Worm (Caenorhabditis elegans) whole organism, L2 larva: ENCODE results near the gene smu-2.

Experiments
- F13H6.1 ChIP-seq: sonication (generic microtip); optimal IDR thresholded peaks from 2 replicates; lab custom pipeline; 2016; ENCODE audit warnings: missing genetic modification characterization, missing compliant biosample characterization
- R02D3.7 ChIP-seq: fragments of 150-350 bp; optimal IDR thresholded peaks from 2 replicates; lab custom pipeline; 2014; ENCODE audit warnings: missing biosample characterization, missing genetic modification characterization
- Y55F3AM.14 ChIP-seq: fragments of 200-800 bp; sonication (Bioruptor generic); optimal IDR thresholded peaks from 2 replicates; lab custom pipeline; 2018; ENCODE audit warnings: mild to moderate bottlenecking, missing genetic modification characterization, missing compliant biosample characterization
- ZK546.5 ChIP-seq: sonication (generic microtip); optimal IDR thresholded peaks from 2 replicates; lab custom pipeline; 2017; ENCODE audit warnings: missing biosample characterization, missing genetic modification characterization
- alr-1 ChIP-seq: fragments of 150-350 bp; optimal IDR thresholded peaks from 2 replicates; lab custom pipeline; 2014; ENCODE audit warnings: missing biosample characterization, missing genetic modification characterization
- aly-2 ChIP-seq: fragments of 150-350 bp; optimal IDR thresholded peaks from 2 replicates; lab custom pipeline; 2014; ENCODE audit warnings: missing biosample characterization, missing genetic modification characterization
- ama-1 ChIP-seq: fragments of 150-350 bp; optimal IDR thresholded peaks from 2 replicates; lab custom pipeline; 2018; ENCODE audit warnings: inconsistent platforms
- blmp-1 ChIP-seq: sonication (generic microtip); optimal IDR thresholded peaks from 2 replicates; lab custom pipeline; 2017; ENCODE audit warnings: missing genetic modification characterization, mild to moderate bottlenecking, missing compliant biosample characterization, antibody characterized with exemption, moderate library complexity; ENCODE audit not compliant: insufficient read depth
- ceh-82 ChIP-seq: fragments of 150-350 bp; optimal IDR thresholded peaks from 2 replicates; lab custom pipeline; 2014; ENCODE audit warnings: missing biosample characterization, missing genetic modification characterization
- crh-2 ChIP-seq: sonication (generic microtip); optimal IDR thresholded peaks from 2 replicates; lab custom pipeline; 2017; ENCODE audit warnings: missing biosample characterization, missing genetic modification characterization
- egl-27 ChIP-seq: sonication (generic microtip); optimal IDR thresholded peaks from 3 replicates; lab custom pipeline; 2017; ENCODE audit warnings: missing biosample characterization, missing genetic modification reagents, missing genetic modification characterization
- elt-1 ChIP-seq: fragments of 150-350 bp; optimal IDR thresholded peaks from 2 replicates; lab custom pipeline; 2014; ENCODE audit warnings: missing biosample characterization, missing genetic modification characterization
- elt-3 ChIP-seq: sonication (generic microtip); optimal IDR thresholded peaks from 2 replicates; lab custom pipeline; 2017; ENCODE audit warnings: missing biosample characterization, missing genetic modification characterization
- fos-1 ChIP-seq: fragments of 150-350 bp; optimal IDR thresholded peaks from 2 replicates; lab custom pipeline; 2014; ENCODE audit warnings: missing biosample characterization, missing genetic modification characterization
- gmeb-1 ChIP-seq: fragments of 150-350 bp; optimal IDR thresholded peaks from 2 replicates; lab custom pipeline; 2014; ENCODE audit warnings: missing biosample characterization, missing genetic modification characterization
- lin-11 ChIP-seq: fragments of 150-350 bp; sonication (generic microtip); optimal IDR thresholded peaks from 2 replicates; lab custom pipeline; 2014; ENCODE audit warnings: missing biosample characterization, missing genetic modification characterization, inconsistent platforms, mixed read lengths
- lin-39 ChIP-seq: fragments of 150-350 bp; optimal IDR thresholded peaks from 2 replicates; lab custom pipeline; 2014; ENCODE audit warnings: missing biosample characterization, missing genetic modification reagents, missing genetic modification characterization
- mab-5 ChIP-seq: fragments of 150-350 bp; optimal IDR thresholded peaks from 2 replicates; lab custom pipeline; 2014; ENCODE audit warnings: missing biosample characterization, missing genetic modification characterization
- mbf-1 ChIP-seq: sonication (generic microtip); optimal IDR thresholded peaks from 2 replicates; lab custom pipeline; 2017; ENCODE audit warnings: missing biosample characterization, missing genetic modification characterization
- nhr-11 ChIP-seq: fragments of 150-350 bp; optimal IDR thresholded peaks from 2 replicates; lab custom pipeline; 2014; ENCODE audit warnings: missing biosample characterization, missing genetic modification characterization
- nhr-12 ChIP-seq: fragments of 150-350 bp; optimal IDR thresholded peaks from 2 replicates; lab custom pipeline; 2014; ENCODE audit warnings: missing biosample characterization, missing genetic modification characterization
- nhr-129 ChIP-seq: fragments of 150-350 bp; optimal IDR thresholded peaks from 2 replicates; lab custom pipeline; 2014; ENCODE audit warnings: missing biosample characterization, missing genetic modification characterization
- nhr-21 ChIP-seq: fragments of 150-350 bp; optimal IDR thresholded peaks from 2 replicates; lab custom pipeline; 2014; ENCODE audit warnings: missing biosample characterization, missing genetic modification characterization
- nhr-237 ChIP-seq: fragments of 150-350 bp; optimal IDR thresholded peaks from 2 replicates; lab custom pipeline; 2014; ENCODE audit warnings: missing biosample characterization, missing genetic modification characterization
- nhr-77 ChIP-seq: fragments of 150-350 bp; optimal IDR thresholded peaks from 2 replicates; lab custom pipeline; 2014; ENCODE audit warnings: missing biosample characterization, missing genetic modification characterization
- peb-1 ChIP-seq: fragments of 150-350 bp; optimal IDR thresholded peaks from 2 replicates; lab custom pipeline; 2014; ENCODE audit warnings: missing biosample characterization, missing genetic modification characterization
- sem-4 ChIP-seq: fragments of 150-350 bp; optimal IDR thresholded peaks from 2 replicates; lab custom pipeline; 2014; ENCODE audit warnings: missing biosample characterization, missing genetic modification reagents, missing genetic modification characterization
- skn-1 ChIP-seq: sonication (generic microtip); optimal IDR thresholded peaks from 2 replicates; lab custom pipeline; 2017; ENCODE audit warnings: missing biosample characterization, missing genetic modification characterization
- sma-3 ChIP-seq: sonication (generic microtip); optimal IDR thresholded peaks from 2 replicates; lab custom pipeline; 2016; ENCODE audit warnings: missing genetic modification reagents, missing genetic modification characterization, missing compliant biosample characterization
- sma-9 ChIP-seq, 2 experiments: fragments of 150-350 bp in 1 of 2; sonication (generic microtip) in 1 of 2; optimal IDR thresholded peaks; 2 replicates each; lab custom pipeline; 2014 to 2016; ENCODE audit warnings: missing genetic modification characterization in 2 of 2, mild to moderate bottlenecking in 1 of 2, missing biosample characterization in 1 of 2, missing compliant biosample characterization in 1 of 2, missing genetic modification reagents in 1 of 2, moderate library complexity in 1 of 2
- snpc-4 ChIP-seq: fragments of 150-350 bp; optimal IDR thresholded peaks from 2 replicates; lab custom pipeline; 2014; ENCODE audit warnings: missing biosample characterization, missing genetic modification characterization
- unc-39 ChIP-seq: fragments of 150-350 bp; optimal IDR thresholded peaks from 2 replicates; lab custom pipeline; 2014; ENCODE audit warnings: missing biosample characterization, missing genetic modification characterization
- unc-55 ChIP-seq: fragments of 150-350 bp; sonication (generic microtip); optimal IDR thresholded peaks from 3 replicates; lab custom pipeline; 2014; ENCODE audit warnings: missing biosample characterization, missing genetic modification reagents, missing genetic modification characterization
- unc-62 ChIP-seq: fragments of 150-350 bp; optimal IDR thresholded peaks from 2 replicates; lab custom pipeline; 2014; ENCODE audit warnings: missing biosample characterization, missing genetic modification reagents, missing genetic modification characterization
- zag-1 ChIP-seq: fragments of 150-350 bp; optimal IDR thresholded peaks from 2 replicates; lab custom pipeline; 2014; ENCODE audit warnings: missing biosample characterization, missing genetic modification characterization
- ztf-1 ChIP-seq: fragments of 200-800 bp; sonication (Bioruptor generic); conservative IDR thresholded peaks from 2 replicates; pipeline ENCODE4 v1.3.6; 2022; ENCODE audit warnings: missing genetic modification characterization, missing compliant biosample characterization
- ztf-11 ChIP-seq: sonication (generic microtip); optimal IDR thresholded peaks from 2 replicates; lab custom pipeline; 2017; ENCODE audit warnings: missing biosample characterization, missing genetic modification characterization
- ztf-4 ChIP-seq: fragments of 150-350 bp; optimal IDR thresholded peaks from 2 replicates; lab custom pipeline; 2014; ENCODE audit warnings: missing biosample characterization, missing genetic modification characterization

The smu-2 gene

ce11 chrII:3443154-3443553 lies 39.1 kb upstream of the smu-2 start, which contains the start of gene C16C8.22:
TSS of gene C16C8.22 (minus strand) at chrII:3443254.
- TF ChIP-seq Y55F3AM.14 (GFP tag; lab: Kevin White, UChicago) (no peak), elt-1 (tag; lab: Kevin White, UChicago) (no peak), unc-39 (no peak), nhr-237 (tag; lab: Kevin White, UChicago) (no peak), ztf-11 (tag; lab: Kevin White, UChicago) (no peak), zag-1 (no peak), unc-55 (no peak)

- no peak for TF ChIP-seq ztf-4 (tag; lab: Kevin White, UChicago)
- no peak for TF ChIP-seq zag-1
- TF ChIP-seq skn-1 (tag; lab: Kevin White, UChicago), result no peak
- TF ChIP-seq lin-39 (tag; lab: Kevin White, UChicago), result no peak
- no peak for TF ChIP-seq fos-1
- TF ChIP-seq gmeb-1 (tag; lab: Kevin White, UChicago), result no peak
- TF ChIP-seq sma-3 (GFP tag; lab: Kevin White, UChicago), result no peak
- TF ChIP-seq lin-11, result no peak
- no peak for TF ChIP-seq Y55F3AM.14 (GFP tag; lab: Kevin White, UChicago)
- no peak for TF ChIP-seq ceh-82 (tag; lab: Kevin White, UChicago)
- no peak for TF ChIP-seq mab-5
- TF ChIP-seq aly-2 (tag; lab: Kevin White, UChicago), result no peak
- no peak for TF ChIP-seq peb-1
- TF ChIP-seq blmp-1 (tag; lab: Kevin White, UChicago), result no peak
- TF ChIP-seq elt-1 (tag; lab: Kevin White, UChicago), result no peak
- TF ChIP-seq ZK546.5 (tag; lab: Kevin White, UChicago), result no peak
- no peak for TF ChIP-seq nhr-237 (tag; lab: Kevin White, UChicago)
Measured at ce11 chrII:3444280-3444679, 37.9 kb upstream of the smu-2 start, which contains the start of gene C16C8.4. TSS of gene C16C8.4 (minus strand) at chrII:3444380.

- no peak for TF ChIP-seq mbf-1
- TF ChIP-seq nhr-237 (tag; lab: Kevin White, UChicago), result no peak
- no peak for TF ChIP-seq nhr-11 (tag; lab: Kevin White, UChicago)
- TF ChIP-seq nhr-129 (tag; lab: Kevin White, UChicago), result no peak
- no peak for TF ChIP-seq snpc-4 (tag; lab: Kevin White, UChicago)
- no peak for TF ChIP-seq unc-55
- TF ChIP-seq mab-5, result no peak
Measured at ce11 chrII:3445285-3445806, 36.9 kb upstream of the smu-2 start, which contains the start of the genes C16C8.5 and C16C8.16. TSS of gene C16C8.5 (minus strand) at chrII:3445385. TSS of gene C16C8.16 (plus strand) at chrII:3445756.

- TF ChIP-seq ama-1 (lab: Kevin White, UChicago), result no peak
- no peak for TF ChIP-seq nhr-237 (tag; lab: Kevin White, UChicago)
- no peak for TF ChIP-seq sma-3 (GFP tag; lab: Kevin White, UChicago)
- no peak for TF ChIP-seq nhr-21 (tag; lab: Kevin White, UChicago)
- TF ChIP-seq elt-3 (tag; lab: Kevin White, UChicago), result no peak
- TF ChIP-seq ZK546.5 (tag; lab: Kevin White, UChicago), result no peak
Measured at ce11 chrII:3446647-3447046, 35.6 kb upstream of the smu-2 start, which contains the start of the genes C16C8.20 and gldi-6. TSS of gene C16C8.20 (plus strand) at chrII:3446947. TSS of gene gldi-6 (plus strand) at chrII:3446947.

ce11 chrII:3447906-3448305 lies 34.3 kb upstream of the smu-2 start, which contains the start of gene C16C8.21:
TSS of gene C16C8.21 (plus strand) at chrII:3448206.
- TF ChIP-seq fos-1, result no peak
- TF ChIP-seq ceh-82 (tag; lab: Kevin White, UChicago), result no peak
- no peak for TF ChIP-seq crh-2 (tag; lab: Kevin White, UChicago)
- no peak for TF ChIP-seq ztf-1
- no peak for TF ChIP-seq alr-1
- no peak for TF ChIP-seq sma-9 (GFP tag; optimal IDR thresholded peaks at IDR 0.05; lab: Kevin White, UChicago)
- no peak for TF ChIP-seq sma-9 (tag; optimal IDR thresholded peaks at IDR 0.05; lab: Kevin White, UChicago)
- no peak for TF ChIP-seq mab-5
- no peak for TF ChIP-seq sem-4
- no peak for TF ChIP-seq egl-27 (tag; lab: Kevin White, UChicago)
- TF ChIP-seq R02D3.7, result no peak
- no peak for TF ChIP-seq unc-62 (GFP tag; lab: Kevin White, UChicago)
- TF ChIP-seq skn-1 (tag; lab: Kevin White, UChicago), result no peak
- TF ChIP-seq unc-55, result no peak
- no peak for TF ChIP-seq ztf-11 (tag; lab: Kevin White, UChicago)
- no peak for TF ChIP-seq F13H6.1 (tag; lab: Kevin White, UChicago)
- no peak for TF ChIP-seq nhr-12
- no peak for TF ChIP-seq nhr-77 (tag; lab: Kevin White, UChicago)
- no peak for TF ChIP-seq blmp-1 (tag; lab: Kevin White, UChicago)
- TF ChIP-seq, all 48 proteins: peak for 0
